Worm (Caenorhabditis elegans) whole organism, L1 larva: ENCODE data around the gene B0024.3.

ENCODE experiments used
- F16B12.6 ChIP-seq: fragments of 150-350 bp; optimal IDR thresholded peaks from 2 replicates; lab custom pipeline; 2014; ENCODE audit warnings: missing biosample characterization, missing genetic modification characterization
- fkh-4 ChIP-seq: sonication (generic microtip); optimal IDR thresholded peaks from 2 replicates; lab custom pipeline; 2016; ENCODE audit warnings: missing compliant biosample characterization, missing genetic modification characterization, borderline replicate concordance
- isw-1 ChIP-seq: fragments of 200-800 bp; sonication (Bioruptor generic); IDR thresholded peaks from 2 replicates; pipeline ENCODE4 v1.3.6; 2022; ENCODE audit warnings: missing genetic modification characterization, missing compliant biosample characterization
- lin-15B ChIP-seq: fragments of 150-350 bp; sonication (generic microtip); optimal IDR thresholded peaks from 3 replicates; lab custom pipeline; 2014; ENCODE audit warnings: missing biosample characterization, missing genetic modification characterization
- lir-3 ChIP-seq: sonication (generic microtip); optimal IDR thresholded peaks from 2 replicates; lab custom pipeline; 2016; ENCODE audit warnings: mild to moderate bottlenecking, missing genetic modification characterization, moderate library complexity, missing compliant biosample characterization; ENCODE audit not compliant: poor library complexity
- nhr-20 ChIP-seq: sonication (generic microtip); optimal IDR thresholded peaks from 2 replicates; lab custom pipeline; 2016; ENCODE audit warnings: mild to moderate bottlenecking, missing genetic modification characterization, missing compliant biosample characterization
- nhr-84 ChIP-seq: sonication (generic microtip); optimal IDR thresholded peaks from 2 replicates; lab custom pipeline; 2017; ENCODE audit warnings: missing biosample characterization, missing genetic modification characterization
- rnt-1 ChIP-seq: sonication (generic microtip); optimal IDR thresholded peaks from 2 replicates; lab custom pipeline; 2016; ENCODE audit warnings: mild to moderate bottlenecking, missing genetic modification characterization, moderate library complexity, missing compliant biosample characterization
- snpc-4 ChIP-seq: fragments of 150-350 bp; optimal IDR thresholded peaks from 2 replicates; lab custom pipeline; 2014; ENCODE audit warnings: missing biosample characterization, missing genetic modification characterization
- zip-4 ChIP-seq: fragments of 200-800 bp; sonication (Bioruptor generic); optimal IDR thresholded peaks from 2 replicates; lab custom pipeline; 2018; ENCODE audit warnings: mild to moderate bottlenecking, missing genetic modification characterization, moderate library complexity, missing compliant biosample characterization

Gene B0024.3

ce11 chrV:10338305-10338992 is 51.1 kb downstream of the B0024.3 start, which contains the start of gene arx-2 (continued):
- TF ChIP-seq lin-15B (tag; lab: Kevin White, UChicago) = peak; percentile 54
- no peak for TF ChIP-seq fkh-4
- TF ChIP-seq isw-1 (GFP tag; lab: Robert Waterston, UW) = no peak
- TF ChIP-seq rnt-1 (tag; lab: Kevin White, UChicago) = peak; percentile 16
- TF ChIP-seq nhr-20 = peak; percentile 25
- TF ChIP-seq lir-3 (tag; lab: Kevin White, UChicago) = no peak
- TF ChIP-seq snpc-4 (tag; lab: Kevin White, UChicago) = no peak
- TF ChIP-seq nhr-84 (tag; lab: Kevin White, UChicago) = no peak
- TF ChIP-seq F16B12.6 (tag; lab: Kevin White, UChicago) = no peak
- no peak for TF ChIP-seq zip-4 (GFP tag; lab: Kevin White, UChicago)
- TF ChIP-seq, all 84 proteins: peak for 20
